Fruit fly (Drosophila melanogaster) whole organism, prepupa: ENCODE measurements around the gene CG17105.
A peak's percentile ranks its signal among the peaks of the same experiment; 100 is the strongest.

Source experiments
- CG11294 ChIP-seq: fragments of 200-800 bp; sonication (Bioruptor generic); IDR thresholded peaks from 2 replicates; pipeline ENCODE4 v1.3.6; 2022; ENCODE audit warnings: missing biosample characterization, missing genetic modification characterization
- CG11762 ChIP-seq: fragments of 200-800 bp; sonication (Bioruptor generic); optimal IDR thresholded peaks from 3 replicates; lab custom pipeline; 2016; ENCODE audit warnings: missing biosample characterization, missing genetic modification characterization; ENCODE audit not compliant: insufficient read depth
- CG11902 ChIP-seq: fragments of 200-800 bp; sonication (Bioruptor generic); optimal IDR thresholded peaks from 3 replicates; lab custom pipeline; 2016; ENCODE audit warnings: missing biosample characterization, missing genetic modification characterization
- CG15336 ChIP-seq: fragments of 200-800 bp; sonication (Bioruptor generic); IDR thresholded peaks from 2 replicates; pipeline ENCODE4 v1.3.6; 2022; ENCODE audit warnings: missing biosample characterization, missing genetic modification characterization
- CG1621 ChIP-seq: fragments of 200-800 bp; sonication (Bioruptor generic); optimal IDR thresholded peaks from 3 replicates; lab custom pipeline; 2018; ENCODE audit warnings: missing biosample characterization, mild to moderate bottlenecking, missing genetic modification characterization
- CG16779 ChIP-seq: fragments of 200-800 bp; sonication (Bioruptor generic); optimal IDR thresholded peaks from 3 replicates; lab custom pipeline; 2017; ENCODE audit warnings: missing biosample characterization, mild to moderate bottlenecking, missing genetic modification characterization
- CG34406 ChIP-seq: fragments of 200-800 bp; sonication (Bioruptor generic); optimal IDR thresholded peaks from 3 replicates; lab custom pipeline; 2016; ENCODE audit warnings: missing biosample characterization, missing genetic modification characterization
- CG3919 ChIP-seq: fragments of 200-800 bp; sonication (Bioruptor generic); optimal IDR thresholded peaks from 3 replicates; lab custom pipeline; 2016; ENCODE audit warnings: missing biosample characterization, missing genetic modification characterization
- CG4318 ChIP-seq: fragments of 200-800 bp; sonication (Bioruptor generic); optimal IDR thresholded peaks from 3 replicates; lab custom pipeline; 2017; ENCODE audit warnings: missing biosample characterization, mild to moderate bottlenecking, missing genetic modification characterization
- CG6276 ChIP-seq: fragments of 200-800 bp; sonication (Bioruptor generic); optimal IDR thresholded peaks from 2 replicates; lab custom pipeline; 2017; ENCODE audit warnings: missing biosample characterization, mild to moderate bottlenecking, missing genetic modification characterization
- CG6792 ChIP-seq: fragments of 200-800 bp; sonication (Bioruptor generic); optimal IDR thresholded peaks from 3 replicates; lab custom pipeline; 2016; ENCODE audit warnings: missing biosample characterization, missing genetic modification characterization
- CG6854 ChIP-seq: fragments of 200-800 bp; sonication (Bioruptor generic); optimal IDR thresholded peaks from 2 replicates; lab custom pipeline; 2017; ENCODE audit warnings: missing biosample characterization, mild to moderate bottlenecking, missing genetic modification characterization
- CG8119 ChIP-seq: fragments of 200-800 bp; sonication (Bioruptor generic); IDR thresholded peaks from 3 replicates; pipeline ENCODE4 v1.3.6; 2022; ENCODE audit warnings: missing biosample characterization, missing genetic modification characterization
- CG8632 ChIP-seq: fragments of 200-800 bp; sonication (Bioruptor generic); optimal IDR thresholded peaks from 3 replicates; lab custom pipeline; 2016; ENCODE audit warnings: missing biosample characterization, missing genetic modification characterization
- Eip78C ChIP-seq: fragments of 200-800 bp; sonication (Bioruptor generic); peaks from one replicate; lab custom pipeline; 2016; ENCODE audit warnings: missing biosample characterization, missing genetic modification characterization
- Eip93F ChIP-seq: fragments of 200-800 bp; sonication (Bioruptor generic); optimal IDR thresholded peaks from 2 replicates; lab custom pipeline; 2016; ENCODE audit warnings: missing biosample characterization, mild to moderate bottlenecking, missing genetic modification characterization
- Ets21C ChIP-seq: fragments of 200-800 bp; sonication (Bioruptor generic); optimal IDR thresholded peaks from 3 replicates; lab custom pipeline; 2016; ENCODE audit warnings: missing biosample characterization, missing genetic modification characterization
- Hr38 ChIP-seq: sonication (Bioruptor generic); optimal IDR thresholded peaks from 2 replicates; lab custom pipeline; 2016; ENCODE audit warnings: missing biosample characterization, missing genetic modification characterization
- Hr39 ChIP-seq: fragments of 200-800 bp; sonication (Bioruptor generic); optimal IDR thresholded peaks from 2 replicates; lab custom pipeline; 2016; ENCODE audit warnings: missing biosample characterization, missing genetic modification characterization
- Hr4 ChIP-seq: fragments of 200-800 bp; sonication (Bioruptor generic); optimal IDR thresholded peaks from 3 replicates; lab custom pipeline; 2016; ENCODE audit warnings: missing biosample characterization, missing genetic modification characterization
- Met ChIP-seq: fragments of 200-800 bp; sonication (Bioruptor generic); optimal IDR thresholded peaks from 3 replicates; lab custom pipeline; 2016; ENCODE audit warnings: missing biosample characterization, missing genetic modification characterization
- OdsH ChIP-seq: fragments of 200-800 bp; sonication (Bioruptor generic); optimal IDR thresholded peaks from 3 replicates; lab custom pipeline; 2016; ENCODE audit warnings: missing biosample characterization, missing genetic modification characterization
- Sox102F ChIP-seq: fragments of 200-800 bp; sonication (Bioruptor generic); optimal IDR thresholded peaks from 2 replicates; lab custom pipeline; 2016; ENCODE audit warnings: missing biosample characterization, mild to moderate bottlenecking, missing genetic modification characterization
- Sox15 ChIP-seq: fragments of 200-800 bp; sonication (Bioruptor generic); optimal IDR thresholded peaks from 3 replicates; lab custom pipeline; 2016; ENCODE audit warnings: missing biosample characterization, missing genetic modification characterization
- cyc ChIP-seq: fragments of 200-800 bp; sonication (Bioruptor generic); optimal IDR thresholded peaks from 3 replicates; lab custom pipeline; 2016; ENCODE audit warnings: missing biosample characterization, missing genetic modification characterization
- dac ChIP-seq: fragments of 200-800 bp; sonication (Bioruptor generic); optimal IDR thresholded peaks from 2 replicates; lab custom pipeline; 2017; ENCODE audit warnings: missing biosample characterization, mild to moderate bottlenecking, missing genetic modification characterization
- esn ChIP-seq: fragments of 200-800 bp; sonication (Bioruptor generic); optimal IDR thresholded peaks from 2 replicates; lab custom pipeline; 2016; ENCODE audit warnings: missing biosample characterization, mild to moderate bottlenecking, missing genetic modification characterization, moderate library complexity
- fkh ChIP-seq: fragments of 200-800 bp; sonication (Bioruptor generic); optimal IDR thresholded peaks from 3 replicates; lab custom pipeline; 2017; ENCODE audit warnings: missing biosample characterization, mild to moderate bottlenecking, missing genetic modification characterization, moderate library complexity
- lz ChIP-seq: fragments of 200-800 bp; sonication (Bioruptor generic); optimal IDR thresholded peaks from 3 replicates; lab custom pipeline; 2016; ENCODE audit warnings: missing biosample characterization, missing genetic modification characterization
- net ChIP-seq: fragments of 200-800 bp; sonication (Bioruptor generic); optimal IDR thresholded peaks from 3 replicates; lab custom pipeline; 2016; ENCODE audit warnings: missing biosample characterization, missing genetic modification characterization
- pdm3 ChIP-seq: fragments of 200-800 bp; sonication (Bioruptor generic); optimal IDR thresholded peaks from 3 replicates; lab custom pipeline; 2016; ENCODE audit warnings: missing biosample characterization, missing genetic modification characterization
- salr ChIP-seq, 2 experiments: fragments of 200-800 bp; sonication (Bioruptor generic); optimal IDR thresholded peaks; 3 replicates each; lab custom pipeline; 2016 to 2018; ENCODE audit warnings: missing biosample characterization in 2 of 2, missing genetic modification characterization in 2 of 2, mild to moderate bottlenecking in 1 of 2
- svp ChIP-seq: fragments of 200-800 bp; sonication (Bioruptor generic); peaks from one replicate; lab custom pipeline; 2016; ENCODE audit warnings: missing biosample characterization, missing genetic modification characterization
- vri ChIP-seq: fragments of 200-800 bp; sonication (Bioruptor generic); optimal IDR thresholded peaks from 3 replicates; lab custom pipeline; 2016; ENCODE audit warnings: missing biosample characterization, mild to moderate bottlenecking, missing genetic modification characterization

CG17105 gene

dm6 chr2L:10682197-10682596, 1.4 kb downstream of the CG17105 start:
- TF ChIP-seq Sox15 (GFP tag; lab: Kevin White, UChicago) (no peak), CG34406 (no peak), Sox102F (GFP tag; lab: Kevin White, UChicago) (no peak), dac (GFP tag; lab: Kevin White, UChicago) (no peak), CG6792 (GFP tag; lab: Kevin White, UChicago) (no peak), CG11294 (GFP tag; lab: Robert Waterston, UW) (no peak), CG16779 (no peak)

DNA sequence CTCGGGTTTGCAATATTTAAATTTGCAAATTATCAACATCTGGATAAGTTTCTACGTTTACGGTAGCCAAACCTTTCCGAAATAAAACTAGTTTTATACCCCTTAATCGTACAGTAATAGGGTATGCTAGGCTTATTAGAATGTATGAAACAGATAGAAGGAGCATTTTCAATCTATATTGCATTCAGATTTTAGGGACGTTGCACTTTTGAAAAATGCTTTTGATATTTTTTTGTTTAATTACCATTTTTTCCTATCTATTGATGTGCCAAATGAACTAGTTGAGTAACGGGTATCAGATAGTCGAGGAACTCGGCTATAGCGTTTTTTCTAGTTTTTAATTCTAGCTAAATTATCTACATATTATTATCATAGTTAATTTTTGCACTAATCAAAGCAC, 2.1 kb downstream of the CG17105 start:
- TF ChIP-seq Hr38 (GFP tag; lab: Kevin White, UChicago): no peak
- TF ChIP-seq CG8632 (GFP tag; lab: Kevin White, UChicago): no peak
- no peak for TF ChIP-seq CG3919 (GFP tag; lab: Kevin White, UChicago)
- TF ChIP-seq esn (GFP tag; lab: Kevin White, UChicago): no peak
- TF ChIP-seq, all 60 proteins: peak for 0

DNA sequence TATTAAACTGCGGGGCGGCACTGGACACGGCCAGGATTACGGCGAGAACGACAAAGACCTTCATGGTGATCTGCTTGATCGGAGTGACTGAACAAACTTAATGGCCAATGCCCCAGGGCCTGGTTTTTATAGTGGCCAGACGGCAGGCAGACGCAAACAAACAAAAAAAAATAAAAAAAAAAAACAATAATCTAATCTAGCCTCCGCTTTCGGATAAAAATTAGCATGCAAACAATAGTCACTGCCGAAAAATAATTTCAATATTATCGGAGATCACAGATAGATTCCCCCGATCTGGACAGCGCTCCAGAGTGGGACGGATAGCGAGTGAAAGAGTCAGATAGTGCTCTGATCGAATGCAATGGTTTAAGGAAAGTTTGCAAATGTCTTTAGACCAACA, 3.5 kb downstream of the CG17105 start, which contains the start of gene CG7299:
Gene CG7299 (minus strand): TSS at position 101 of the 400 bp plus-strand sequence.
- TF ChIP-seq CG3919 (GFP tag; lab: Kevin White, UChicago) (no peak), CG6276 (GFP tag; lab: Kevin White, UChicago) (no peak), Hr39 (GFP tag; lab: Kevin White, UChicago) (no peak), CG8119 (no peak), Hr4 (no peak), CG1621 (tag; lab: Kevin White, UChicago) (no peak), vri (GFP tag; lab: Kevin White, UChicago) (no peak), net (GFP tag; lab: Kevin White, UChicago) (no peak), Eip93F (GFP tag; lab: Kevin White, UChicago) (no peak), pdm3 (GFP tag; lab: Kevin White, UChicago) (no peak)

DNA sequence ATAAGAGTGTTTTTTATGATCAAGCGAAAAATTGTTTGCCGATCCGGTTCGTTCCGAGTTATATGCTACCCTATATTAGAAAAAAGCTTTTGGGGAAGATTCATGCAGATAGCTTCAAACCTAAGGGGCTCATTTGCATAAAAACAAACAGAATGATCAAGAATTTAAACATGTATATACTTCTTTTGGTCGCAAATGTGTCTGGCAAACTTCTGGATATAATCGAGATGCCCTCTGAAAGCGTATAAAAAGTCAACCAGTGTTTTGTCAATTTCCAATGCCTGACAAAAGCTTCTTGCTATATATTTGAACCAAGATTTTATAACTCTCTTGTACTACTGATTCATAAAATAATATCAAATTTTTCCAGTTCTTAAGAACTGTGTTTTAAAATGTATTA, 4.8 kb downstream of the CG17105 start:
- TF ChIP-seq svp (GFP tag; lab: Kevin White, UChicago) (no peak), Hr39 (GFP tag; lab: Kevin White, UChicago) (no peak), CG4318 (GFP tag; lab: Kevin White, UChicago) (no peak), CG15336 (GFP tag; lab: Robert Waterston, UW) (no peak), lz (GFP tag; lab: Kevin White, UChicago) (no peak), CG11762 (GFP tag; lab: Kevin White, UChicago) (no peak), CG6276 (GFP tag; lab: Kevin White, UChicago) (no peak), OdsH (no peak), Ets21C (GFP tag; lab: Kevin White, UChicago) (no peak), salr (GFP tag; optimal IDR thresholded peaks at IDR 0.05; lab: Kevin White, UChicago) (no peak), CG6792 (GFP tag; lab: Kevin White, UChicago) (no peak), CG8119 (no peak), Met (GFP tag; lab: Kevin White, UChicago) (no peak)

dm6 chr2L:10687009-10687793, 6.4 kb downstream of the CG17105 start, which contains the start of gene CG7296:
CG7296 (minus strand) TSS chr2L:10687066.
- TF ChIP-seq CG6792 (GFP tag; lab: Kevin White, UChicago) (no peak), CG1621 (tag; lab: Kevin White, UChicago) (peak; percentile 33), Eip78C (peak; percentile 10)

dm6 chr2L:10687794-10688185, 7.0 kb downstream of the CG17105 start:
- no peak for TF ChIP-seq cyc
- TF ChIP-seq CG11902 (GFP tag; lab: Kevin White, UChicago): no peak
- no peak for TF ChIP-seq pdm3 (GFP tag; lab: Kevin White, UChicago)
- TF ChIP-seq fkh (GFP tag; lab: Kevin White, UChicago): no peak
- TF ChIP-seq OdsH: no peak
- no peak for TF ChIP-seq CG6854
- TF ChIP-seq net (GFP tag; lab: Kevin White, UChicago): no peak
